Worm (Caenorhabditis elegans) whole organism, early embryonic: ENCODE measurements around the gene T13C5.3.

Experiments used
- B0310.2 ChIP-seq: sonication (generic microtip); optimal IDR thresholded peaks from 2 replicates; lab custom pipeline; 2016; ENCODE audit warnings: mild to moderate bottlenecking, missing genetic modification characterization, missing compliant biosample characterization
- aly-1 ChIP-seq: sonication (generic microtip); optimal IDR thresholded peaks from 2 replicates; lab custom pipeline; 2016; ENCODE audit warnings: missing genetic modification characterization, missing compliant biosample characterization
- ama-1 ChIP-seq: fragments of 150-350 bp; optimal IDR thresholded peaks from 2 replicates; lab custom pipeline; 2014
- ceh-13 ChIP-seq: fragments of 200-800 bp; sonication (Bioruptor generic); optimal IDR thresholded peaks from 2 replicates; lab custom pipeline; 2018; ENCODE audit warnings: mild to moderate bottlenecking, missing genetic modification characterization, missing compliant biosample characterization
- ceh-36 ChIP-seq: sonication (generic microtip); optimal IDR thresholded peaks from 2 replicates; lab custom pipeline; 2016; ENCODE audit warnings: missing genetic modification characterization, inconsistent platforms, missing compliant biosample characterization
- ets-7 ChIP-seq: sonication (generic microtip); optimal IDR thresholded peaks from 2 replicates; lab custom pipeline; 2016; ENCODE audit warnings: missing genotype, missing genetic modification characterization, missing compliant biosample characterization
- flt-1 ChIP-seq: fragments of 200-800 bp; sonication (Bioruptor generic); IDR thresholded peaks from 2 replicates; pipeline ENCODE4 v1.3.6; 2022; ENCODE audit warnings: missing genetic modification characterization, missing compliant biosample characterization
- hmbx-1 ChIP-seq: sonication (generic microtip); optimal IDR thresholded peaks from 2 replicates; lab custom pipeline; 2016; ENCODE audit warnings: mild to moderate bottlenecking, missing genetic modification characterization, missing compliant biosample characterization
- hmg-4 ChIP-seq: fragments of 200-800 bp; sonication (Bioruptor generic); optimal IDR thresholded peaks from 2 replicates; lab custom pipeline; 2018; ENCODE audit warnings: mild to moderate bottlenecking, missing genetic modification characterization, missing compliant biosample characterization
- hnd-1 ChIP-seq: sonication (generic microtip); optimal IDR thresholded peaks from 2 replicates; lab custom pipeline; 2016; ENCODE audit warnings: missing genetic modification characterization, missing compliant biosample characterization
- scrt-1 ChIP-seq: fragments of 200-800 bp; sonication (Bioruptor generic); IDR thresholded peaks from 2 replicates; pipeline ENCODE4 v1.3.6; 2022; ENCODE audit warnings: missing genetic modification characterization, missing compliant biosample characterization
- sea-1 ChIP-seq: fragments of 200-800 bp; sonication (Bioruptor generic); conservative IDR thresholded peaks from 2 replicates; pipeline ENCODE4 v1.3.6; 2022; ENCODE audit warnings: missing genetic modification characterization, missing compliant biosample characterization
- tbx-11 ChIP-seq: fragments of 200-800 bp; sonication (Bioruptor generic); IDR thresholded peaks from 2 replicates; pipeline ENCODE4 v1.3.6; 2022; ENCODE audit warnings: missing genetic modification characterization, missing compliant biosample characterization
- tra-4 ChIP-seq: sonication (generic microtip); optimal IDR thresholded peaks from 2 replicates; lab custom pipeline; 2017; ENCODE audit warnings: missing genetic modification characterization, missing compliant biosample characterization

ce11 chrX:6175829-6176228 lies 2.5 kb upstream of the T13C5.3 start, which contains the start of gene T25B2.3:
- TF ChIP-seq ets-7 (no peak), ama-1 (lab: Kevin White, UChicago) (no peak), flt-1 (GFP tag; lab: Robert Waterston, UW) (no peak), hmbx-1 (no peak), B0310.2 (tag; lab: Kevin White, UChicago) (no peak), aly-1 (tag; lab: Kevin White, UChicago) (no peak), hmg-4 (no peak), ceh-13 (no peak), scrt-1 (no peak), hnd-1 (tag; lab: Kevin White, UChicago) (no peak), tra-4 (tag; lab: Kevin White, UChicago) (no peak), tbx-11 (no peak), ceh-36 (no peak), sea-1 (GFP tag; lab: Robert Waterston, UW) (no peak)
